Worm (Caenorhabditis elegans) whole organism, L4 larva: ENCODE measurements around the gene F44A2.7.

ENCODE experiments used
- R02D3.7 ChIP-seq: fragments of 150-350 bp; sonication (generic microtip); optimal IDR thresholded peaks from 3 replicates; lab custom pipeline; 2014; ENCODE audit warnings: missing biosample characterization, missing genetic modification characterization
- Y48G9A.11 ChIP-seq: fragments of 200-800 bp; sonication (Bioruptor generic); IDR thresholded peaks from 2 replicates; pipeline ENCODE4 v1.3.6; 2022; ENCODE audit warnings: missing genetic modification reagents, missing genetic modification characterization, missing compliant biosample characterization
- Y5F2A.4 ChIP-seq: fragments of 200-800 bp; sonication (Bioruptor generic); optimal IDR thresholded peaks from 2 replicates; lab custom pipeline; 2018; ENCODE audit warnings: mild to moderate bottlenecking, missing genetic modification characterization, missing compliant biosample characterization
- ZK546.5 ChIP-seq, 2 experiments: sonication (generic microtip); optimal IDR thresholded peaks; 2 replicates each; lab custom pipeline; 2017; ENCODE audit warnings: missing biosample characterization in 2 of 2, missing genetic modification characterization in 2 of 2
- aha-1 ChIP-seq: fragments of 150-350 bp; peaks from one replicate; lab custom pipeline; 2014; ENCODE audit warnings: missing biosample characterization, missing genetic modification characterization
- arid-1 ChIP-seq: fragments of 200-800 bp; sonication (Bioruptor generic); conservative IDR thresholded peaks from 2 replicates; pipeline ENCODE4 v1.3.6; 2022; ENCODE audit warnings: missing genetic modification reagents, missing genetic modification characterization, missing compliant biosample characterization
- attf-4 ChIP-seq: sonication (generic microtip); optimal IDR thresholded peaks from 3 replicates; lab custom pipeline; 2017; ENCODE audit warnings: missing biosample characterization, missing genetic modification characterization
- ceh-20 ChIP-seq: fragments of 200-800 bp; sonication (Bioruptor generic); IDR thresholded peaks from 2 replicates; pipeline ENCODE4 v1.3.6; 2022; ENCODE audit warnings: missing genetic modification reagents, missing genetic modification characterization, missing compliant biosample characterization
- ceh-82 ChIP-seq: sonication (generic microtip); optimal IDR thresholded peaks from 2 replicates; lab custom pipeline; 2017; ENCODE audit warnings: missing biosample characterization, missing genetic modification characterization
- ces-1 ChIP-seq: fragments of 150-350 bp; sonication (generic microtip); optimal IDR thresholded peaks from 4 replicates; lab custom pipeline; 2014; ENCODE audit warnings: missing biosample characterization, missing genetic modification reagents, missing genetic modification characterization
- ctbp-1 ChIP-seq: fragments of 200-800 bp; sonication (Bioruptor generic); IDR thresholded peaks from 2 replicates; pipeline ENCODE4 v1.3.6; 2022; ENCODE audit warnings: missing genetic modification reagents, missing genetic modification characterization, missing compliant biosample characterization
- daf-16 ChIP-seq, 3 experiments: sonication (generic microtip); optimal IDR thresholded peaks; 2 replicates each; lab custom pipeline; 2016 to 2017; ENCODE audit warnings: missing genetic modification characterization in 3 of 3, missing genetic modification reagents in 3 of 3, mild to moderate bottlenecking in 2 of 3, missing compliant biosample characterization in 2 of 3, missing biosample characterization in 1 of 3, moderate library complexity in 1 of 3
- daf-8 ChIP-seq: fragments of 200-800 bp; sonication (Bioruptor generic); IDR thresholded peaks from 2 replicates; pipeline ENCODE4 v1.3.6; 2022; ENCODE audit warnings: missing genetic modification characterization, missing compliant biosample characterization
- dmd-6 ChIP-seq: fragments of 200-800 bp; sonication (Bioruptor generic); IDR thresholded peaks from 2 replicates; pipeline ENCODE4 v1.3.6; 2022; ENCODE audit warnings: missing genetic modification reagents, missing genetic modification characterization, missing compliant biosample characterization
- dpl-1 ChIP-seq: fragments of 150-350 bp; optimal IDR thresholded peaks from 2 replicates; lab custom pipeline; 2014; ENCODE audit warnings: missing biosample characterization, missing genetic modification reagents, missing genetic modification characterization
- dve-1 ChIP-seq: sonication (generic microtip); optimal IDR thresholded peaks from 2 replicates; lab custom pipeline; 2017; ENCODE audit warnings: antibody characterized with exemption, mild to moderate bottlenecking, missing genetic modification characterization, missing compliant biosample characterization; ENCODE audit not compliant: insufficient read depth
- fkh-10 ChIP-seq: fragments of 150-350 bp; optimal IDR thresholded peaks from 2 replicates; lab custom pipeline; 2014; ENCODE audit warnings: missing biosample characterization, missing genetic modification reagents, missing genetic modification characterization
- hif-1 ChIP-seq, 2 experiments: sonication (generic microtip); optimal IDR thresholded peaks; 2 replicates each; lab custom pipeline; 2016 to 2017; ENCODE audit warnings: missing compliant biosample characterization in 2 of 2, missing genetic modification characterization in 2 of 2, missing genetic modification reagents in 2 of 2, missing genotype in 2 of 2, mild to moderate bottlenecking in 1 of 2
- hlh-11 ChIP-seq: fragments of 200-800 bp; sonication (Bioruptor generic); optimal IDR thresholded peaks from 2 replicates; lab custom pipeline; 2018; ENCODE audit warnings: mild to moderate bottlenecking, missing genetic modification characterization, missing compliant biosample characterization
- hlh-30 ChIP-seq: sonication (generic microtip); optimal IDR thresholded peaks from 2 replicates; lab custom pipeline; 2017; ENCODE audit warnings: antibody characterized with exemption, mild to moderate bottlenecking, missing genetic modification characterization, missing compliant biosample characterization; ENCODE audit not compliant: insufficient read depth
- hmg-1.1 ChIP-seq: fragments of 200-800 bp; sonication (Bioruptor generic); IDR thresholded peaks from 2 replicates; pipeline ENCODE4 v1.3.6; 2022; ENCODE audit warnings: missing genetic modification reagents, missing genetic modification characterization, missing compliant biosample characterization
- lin-15B ChIP-seq: fragments of 150-350 bp; sonication (generic microtip); optimal IDR thresholded peaks from 3 replicates; lab custom pipeline; 2014; ENCODE audit warnings: missing biosample characterization, missing genetic modification characterization
- lsy-2 ChIP-seq, 2 experiments: fragments of 150-350 bp in 1 of 2; sonication (generic microtip) in 1 of 2; optimal IDR thresholded peaks; 2 replicates each; lab custom pipeline; 2014 to 2017; ENCODE audit warnings: missing biosample characterization in 2 of 2, missing genetic modification characterization in 2 of 2
- madf-5 ChIP-seq, 2 experiments: fragments of 200-800 bp; sonication (Bioruptor generic); IDR thresholded peaks; 2 replicates each; pipeline ENCODE4 v1.3.6; 2022; ENCODE audit warnings: missing compliant biosample characterization in 2 of 2, missing genetic modification characterization in 2 of 2
- mdl-1 ChIP-seq, 2 experiments: fragments of 150-350 bp in 1 of 2; sonication (generic microtip) in 1 of 2; optimal IDR thresholded peaks; 2 replicates each; lab custom pipeline; 2014 to 2017; ENCODE audit warnings: missing biosample characterization in 2 of 2, missing genetic modification characterization in 2 of 2
- mdt-29 ChIP-seq: fragments of 200-800 bp; sonication (Bioruptor generic); IDR thresholded peaks from 2 replicates; pipeline ENCODE4 v1.3.6; 2022; ENCODE audit warnings: missing genetic modification reagents, missing genetic modification characterization, missing compliant biosample characterization
- mep-1 ChIP-seq: fragments of 150-350 bp; sonication (generic microtip); optimal IDR thresholded peaks from 3 replicates; lab custom pipeline; 2014; ENCODE audit warnings: missing biosample characterization, missing genetic modification characterization
- mxl-3 ChIP-seq: fragments of 200-800 bp; sonication (Bioruptor generic); optimal IDR thresholded peaks from 2 replicates; lab custom pipeline; 2018; ENCODE audit warnings: mild to moderate bottlenecking, missing genetic modification characterization, missing compliant biosample characterization
- nhr-102 ChIP-seq: sonication (generic microtip); optimal IDR thresholded peaks from 2 replicates; lab custom pipeline; 2016; ENCODE audit warnings: mild to moderate bottlenecking, missing genetic modification characterization, moderate library complexity, missing compliant biosample characterization
- nhr-11 ChIP-seq: fragments of 150-350 bp; optimal IDR thresholded peaks from 2 replicates; lab custom pipeline; 2014; ENCODE audit warnings: missing biosample characterization, missing genetic modification characterization
- nhr-237 ChIP-seq: sonication (generic microtip); optimal IDR thresholded peaks from 2 replicates; lab custom pipeline; 2017; ENCODE audit warnings: missing biosample characterization, missing genetic modification characterization
- nhr-25 ChIP-seq: sonication (generic microtip); optimal IDR thresholded peaks from 2 replicates; lab custom pipeline; 2017; ENCODE audit warnings: missing genetic modification characterization, mild to moderate bottlenecking, missing compliant biosample characterization, antibody characterized with exemption, moderate library complexity, borderline replicate concordance; ENCODE audit not compliant: insufficient read depth
- nhr-28 ChIP-seq: fragments of 150-350 bp; optimal IDR thresholded peaks from 2 replicates; lab custom pipeline; 2014; ENCODE audit warnings: missing biosample characterization, missing genetic modification characterization
- nhr-76 ChIP-seq: fragments of 150-350 bp; optimal IDR thresholded peaks from 2 replicates; lab custom pipeline; 2014; ENCODE audit warnings: missing biosample characterization, missing genetic modification characterization
- nhr-77 ChIP-seq: fragments of 150-350 bp; optimal IDR thresholded peaks from 2 replicates; lab custom pipeline; 2014; ENCODE audit warnings: missing biosample characterization, missing genetic modification characterization
- pha-4 ChIP-seq, 2 experiments: fragments of 150-350 bp in 1 of 2; fragments of 200-800 bp in 1 of 2; sonication (Bioruptor generic) in 1 of 2; IDR thresholded peaks in 1 of 2; optimal IDR thresholded peaks in 1 of 2; 2 replicates each; pipeline versions ENCODE4 v1.3.6 to Lab custom; 2014 to 2022; ENCODE audit warnings: missing genetic modification characterization in 2 of 2, missing genetic modification reagents in 2 of 2, missing biosample characterization in 1 of 2, missing compliant biosample characterization in 1 of 2
- pqm-1 ChIP-seq: sonication (generic microtip); optimal IDR thresholded peaks from 2 replicates; lab custom pipeline; 2017; ENCODE audit warnings: missing biosample characterization, missing genetic modification characterization
- rbr-2 ChIP-seq: sonication (generic microtip); optimal IDR thresholded peaks from 2 replicates; lab custom pipeline; 2016; ENCODE audit warnings: missing genotype, missing genetic modification characterization, missing compliant biosample characterization
- spr-3 ChIP-seq: fragments of 200-800 bp; sonication (Bioruptor generic); optimal IDR thresholded peaks from 2 replicates; lab custom pipeline; 2018; ENCODE audit warnings: mild to moderate bottlenecking, missing genetic modification characterization, missing compliant biosample characterization
- tag-97 ChIP-seq: fragments of 200-800 bp; sonication (Bioruptor generic); IDR thresholded peaks from 2 replicates; pipeline ENCODE4 v1.3.6; 2022; ENCODE audit warnings: missing genetic modification characterization, missing compliant biosample characterization
- tra-1 ChIP-seq: fragments of 200-800 bp; sonication (Bioruptor generic); IDR thresholded peaks from 2 replicates; pipeline ENCODE4 v1.3.6; 2022; ENCODE audit warnings: missing genetic modification reagents, missing genetic modification characterization, missing compliant biosample characterization
- unc-62 ChIP-seq, 3 experiments: fragments of 150-350 bp in 1 of 3; sonication (generic microtip); optimal IDR thresholded peaks in 2 of 3; peaks in 1 of 3; 1 replicate in 1 of 3; 2 replicates in 2 of 3; lab custom pipeline; 2014 to 2017; ENCODE audit warnings: missing biosample characterization in 3 of 3, missing genetic modification characterization in 3 of 3, missing genetic modification reagents in 3 of 3, missing genotype in 1 of 3

The F44A2.7 gene

DNA sequence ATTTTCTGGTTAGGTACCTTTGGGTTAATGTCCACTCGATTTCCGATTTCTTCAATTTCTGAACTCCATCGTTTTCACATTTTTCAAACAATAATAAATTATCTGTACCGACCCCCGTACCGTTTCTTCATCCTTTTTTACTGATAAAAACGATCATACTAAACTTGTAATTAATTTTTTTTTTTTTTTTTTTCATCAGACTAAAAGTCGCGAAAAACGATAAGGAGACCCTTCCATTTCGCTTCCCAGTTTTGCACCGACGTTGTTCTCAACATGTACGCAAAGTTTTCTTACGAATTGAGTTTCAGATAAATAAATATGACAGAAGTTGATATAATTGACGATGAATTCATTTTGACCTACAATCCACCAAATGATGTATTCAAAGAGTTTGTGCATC is at the start of gene F44A2.7:
TSS of gene F44A2.7 (plus strand) at position 301 of the 400 bp plus-strand sequence.
- TF ChIP-seq R02D3.7 (tag; lab: Kevin White, UChicago) (no peak), ZK546.5 (tag; optimal IDR thresholded peaks at IDR 0.05; lab: Kevin White, UChicago) (no peak), nhr-237 (no peak), dmd-6 (GFP tag; lab: Robert Waterston, UW) (0 out of 2 replicates have a peak, but pooled peaks have one; percentile 21)

DNA sequence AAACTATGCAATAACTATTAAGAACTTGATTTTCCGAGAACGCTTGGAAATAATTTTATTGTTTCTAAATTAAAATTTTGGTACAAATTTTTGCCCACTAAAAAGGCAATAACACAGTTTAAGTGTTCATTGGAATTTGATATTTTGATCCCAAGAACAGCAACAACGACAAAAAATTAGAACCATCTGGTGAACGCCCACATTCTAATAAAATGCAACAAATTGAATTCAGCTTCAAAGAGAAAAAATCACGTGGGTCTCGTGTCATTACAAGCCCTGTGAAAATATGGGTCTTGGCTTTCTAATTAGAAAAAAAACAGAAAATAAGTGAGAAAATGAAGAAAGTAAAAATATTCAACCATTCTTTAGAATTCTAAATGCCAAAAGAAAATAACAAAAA is 49.5 kb upstream of the F44A2.7 start:
- TF ChIP-seq unc-62 (GFP tag; optimal IDR thresholded peaks at IDR 0.05 in 1 of 2; lab: Kevin White, UChicago) = peak in 1 of 2 experiments; percentile 84
- TF ChIP-seq unc-62 (tag; optimal IDR thresholded peaks at IDR 0.05; lab: Kevin White, UChicago) = no peak
- TF ChIP-seq lsy-2 (tag; optimal IDR thresholded peaks at IDR 0.05; lab: Kevin White, UChicago) = no peak
- no peak for TF ChIP-seq pqm-1 (tag; lab: Kevin White, UChicago)

DNA sequence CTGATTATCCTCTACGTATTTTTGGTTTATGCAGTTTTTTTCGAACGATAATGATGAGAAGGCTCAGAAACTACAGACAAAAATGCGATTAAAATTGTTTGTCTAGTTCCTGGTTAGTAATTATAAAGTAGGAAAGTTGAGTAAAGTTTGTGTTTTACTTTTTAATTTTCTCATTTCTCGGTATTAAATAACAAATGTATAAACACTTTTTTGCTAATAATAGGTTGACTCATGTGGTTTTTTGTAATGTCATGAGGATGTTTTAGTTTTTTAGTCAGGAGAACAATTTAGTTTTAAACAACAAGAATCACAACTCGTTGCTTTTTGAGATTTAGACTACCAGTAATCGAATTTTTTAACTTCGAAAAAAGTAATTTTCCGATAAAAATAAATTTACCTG is 48.7 kb upstream of the F44A2.7 start:
- no peak for TF ChIP-seq tra-1 (GFP tag; lab: Robert Waterston, UW)
- no peak for TF ChIP-seq daf-8 (GFP tag; lab: Robert Waterston, UW)
- TF ChIP-seq dpl-1 = no peak
- no peak for TF ChIP-seq Y5F2A.4 (GFP tag; lab: Kevin White, UChicago)
- TF ChIP-seq nhr-28 (tag; lab: Kevin White, UChicago) = no peak
- TF ChIP-seq nhr-102 = no peak
- TF ChIP-seq nhr-25 (tag; lab: Kevin White, UChicago) = no peak
- TF ChIP-seq nhr-76 (tag; lab: Kevin White, UChicago) = no peak
- no peak for TF ChIP-seq arid-1 (GFP tag; lab: Robert Waterston, UW)

DNA sequence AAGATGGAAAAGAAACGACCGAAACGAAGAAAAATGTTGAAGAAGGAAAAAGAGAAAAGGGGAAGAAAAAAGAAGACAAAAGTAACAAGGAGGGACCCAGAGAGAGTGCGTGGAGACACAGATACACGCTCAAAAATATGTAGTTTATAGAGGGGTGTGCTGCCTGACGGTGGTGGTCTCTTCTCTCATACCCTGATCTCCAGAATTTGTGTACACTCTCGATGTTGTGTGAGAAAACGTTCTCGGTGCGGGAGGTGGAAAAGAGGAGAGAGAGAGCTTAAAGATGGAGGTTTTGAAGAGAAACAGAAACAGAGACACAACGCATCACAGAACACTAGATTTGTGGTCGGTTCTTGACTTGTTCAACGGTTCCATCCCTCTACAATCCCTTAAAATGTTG is 47.7 kb upstream of the F44A2.7 start:
- TF ChIP-seq mdt-29 (GFP tag; lab: Robert Waterston, UW) (no peak), ceh-20 (GFP tag; lab: Robert Waterston, UW) (0 out of 2 replicates have a peak, but pooled peaks have one; percentile 43), dmd-6 (GFP tag; lab: Robert Waterston, UW) (peak; percentile 54), unc-62 (GFP tag; optimal IDR thresholded peaks at IDR 0.05 in 1 of 2; lab: Kevin White, UChicago) (peak in 1 of 2 experiments; percentile 88), unc-62 (tag; optimal IDR thresholded peaks at IDR 0.05; lab: Kevin White, UChicago) (no peak), attf-4 (no peak), nhr-28 (tag; lab: Kevin White, UChicago) (peak; percentile 94), spr-3 (GFP tag; lab: Kevin White, UChicago) (no peak), madf-5 (GFP tag; IDR thresholded peaks at IDR 0.05; lab: Robert Waterston, UW) (no peak), mdl-1 (tag; optimal IDR thresholded peaks at IDR 0.05; lab: Kevin White, UChicago) (peak; percentile 79 to 83), mep-1 (tag; lab: Kevin White, UChicago) (peak; percentile 74), dve-1 (tag; lab: Kevin White, UChicago) (peak; percentile 61), ces-1 (peak; percentile 39), rbr-2 (tag; lab: Kevin White, UChicago) (peak; percentile 75), hlh-30 (peak; percentile 55), fkh-10 (peak; percentile 62), pha-4 (GFP tag; IDR thresholded peaks at IDR 0.05; lab: Robert Waterston, UW) (no peak), pha-4 (tag; optimal IDR thresholded peaks at IDR 0.05; lab: Kevin White, UChicago) (no peak), daf-16 (GFP tag; optimal IDR thresholded peaks at IDR 0.05; lab: Kevin White, UChicago) (peak in 1 of 2 experiments; percentile 46), daf-16 (tag; optimal IDR thresholded peaks at IDR 0.05; lab: Kevin White, UChicago) (no peak), nhr-76 (tag; lab: Kevin White, UChicago) (no peak), Y48G9A.11 (no peak), tag-97 (GFP tag; lab: Robert Waterston, UW) (no peak), aha-1 (tag; lab: Kevin White, UChicago) (peak; percentile 91), dpl-1 (peak; percentile 16), nhr-77 (tag; lab: Kevin White, UChicago) (peak; percentile 30), lin-15B (tag; lab: Kevin White, UChicago) (no peak), hmg-1.1 (GFP tag; lab: Robert Waterston, UW) (peak; percentile 79), hlh-11 (tag; lab: Kevin White, UChicago) (peak; percentile 87), tra-1 (GFP tag; lab: Robert Waterston, UW) (0 out of 2 replicates have a peak, but pooled peaks have one; percentile 23), ceh-82 (tag; lab: Kevin White, UChicago) (no peak), mxl-3 (GFP tag; lab: Kevin White, UChicago) (peak; percentile 66), hif-1 (tag; optimal IDR thresholded peaks at IDR 0.05; lab: Kevin White, UChicago) (peak in 1 of 2 experiments; percentile 57), lsy-2 (tag; optimal IDR thresholded peaks at IDR 0.05; lab: Kevin White, UChicago) (peak; percentile 62 to 71), nhr-11 (tag; lab: Kevin White, UChicago) (peak; percentile 59), ctbp-1 (peak; percentile 81)
